Worm (Caenorhabditis elegans): ENCODE data around the gene K01A6.7.

DNA sequence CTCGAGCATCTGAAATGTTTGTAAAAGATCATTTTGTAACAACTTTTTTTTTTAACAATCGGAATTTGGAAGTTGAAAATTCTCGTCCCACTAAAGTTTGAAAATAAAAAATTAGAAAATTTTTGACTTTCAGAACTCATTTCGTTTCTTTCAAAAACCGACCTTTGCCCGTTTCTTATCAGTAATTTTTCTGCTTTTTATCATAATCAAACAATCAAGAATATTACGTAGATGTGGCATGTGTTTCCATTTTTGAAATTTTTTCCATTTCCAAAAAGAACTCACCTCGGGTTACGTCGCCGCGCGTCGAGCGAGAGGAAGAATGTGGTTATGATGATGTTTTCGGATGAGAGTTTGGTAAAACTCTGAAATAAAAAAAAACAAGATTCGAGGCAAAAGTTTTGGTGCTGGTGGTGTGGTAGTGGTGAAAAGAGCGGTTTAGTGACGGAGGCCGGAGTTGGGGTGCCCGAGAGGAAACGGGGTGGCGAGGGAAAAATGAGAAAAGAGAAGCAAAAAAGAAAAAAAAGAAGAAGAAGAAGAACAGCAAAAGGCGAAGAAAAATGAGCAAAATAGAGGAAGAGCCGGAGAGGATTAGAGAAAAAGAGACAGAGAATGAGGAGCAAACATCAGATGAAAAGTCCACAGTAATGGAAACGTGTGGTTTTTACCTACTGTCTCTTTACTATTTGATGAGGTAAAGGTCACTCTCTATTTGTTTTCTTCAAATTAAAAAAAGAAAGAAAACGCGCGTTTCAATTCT lies 22.5 kb upstream of the K01A6.7 start, which contains the start of gene T12A7.2:
- no peak for TF ChIP-seq R02D3.7 (tag; optimal IDR thresholded peaks at IDR 0.05)
- TF ChIP-seq unc-62 (GFP tag; optimal IDR thresholded peaks at IDR 0.05), result no peak
- TF ChIP-seq elt-3 (tag; optimal IDR thresholded peaks at IDR 0.05), result no peak

All from whole organism, L3 larva.